Worm (Caenorhabditis elegans) whole organism, L2 larva: ENCODE measurements around the gene F14D2.14.

ENCODE experiments used
- C34F6.9 ChIP-seq: fragments of 150-350 bp; optimal IDR thresholded peaks from 2 replicates; lab custom pipeline; 2014; ENCODE audit warnings: missing biosample characterization, missing genetic modification characterization
- F13H6.1 ChIP-seq: sonication (generic microtip); optimal IDR thresholded peaks from 2 replicates; lab custom pipeline; 2016; ENCODE audit warnings: missing genetic modification characterization, missing compliant biosample characterization
- R02D3.7 ChIP-seq: fragments of 150-350 bp; optimal IDR thresholded peaks from 2 replicates; lab custom pipeline; 2014; ENCODE audit warnings: missing biosample characterization, missing genetic modification characterization
- Y55F3AM.14 ChIP-seq: fragments of 200-800 bp; sonication (Bioruptor generic); optimal IDR thresholded peaks from 2 replicates; lab custom pipeline; 2018; ENCODE audit warnings: mild to moderate bottlenecking, missing genetic modification characterization, missing compliant biosample characterization
- ZK546.5 ChIP-seq: sonication (generic microtip); optimal IDR thresholded peaks from 2 replicates; lab custom pipeline; 2017; ENCODE audit warnings: missing biosample characterization, missing genetic modification characterization
- alr-1 ChIP-seq: fragments of 150-350 bp; optimal IDR thresholded peaks from 2 replicates; lab custom pipeline; 2014; ENCODE audit warnings: missing biosample characterization, missing genetic modification characterization
- aly-2 ChIP-seq: fragments of 150-350 bp; optimal IDR thresholded peaks from 2 replicates; lab custom pipeline; 2014; ENCODE audit warnings: missing biosample characterization, missing genetic modification characterization
- ceh-16 ChIP-seq: fragments of 150-350 bp; optimal IDR thresholded peaks from 2 replicates; lab custom pipeline; 2014; ENCODE audit warnings: missing biosample characterization, missing genetic modification characterization
- ceh-82 ChIP-seq: fragments of 150-350 bp; optimal IDR thresholded peaks from 2 replicates; lab custom pipeline; 2014; ENCODE audit warnings: missing biosample characterization, missing genetic modification characterization
- crh-2 ChIP-seq: sonication (generic microtip); optimal IDR thresholded peaks from 2 replicates; lab custom pipeline; 2017; ENCODE audit warnings: missing biosample characterization, missing genetic modification characterization
- dmd-4 ChIP-seq: sonication (generic microtip); optimal IDR thresholded peaks from 2 replicates; lab custom pipeline; 2017; ENCODE audit warnings: missing biosample characterization, missing genetic modification characterization
- elt-3 ChIP-seq: sonication (generic microtip); optimal IDR thresholded peaks from 2 replicates; lab custom pipeline; 2017; ENCODE audit warnings: missing biosample characterization, missing genetic modification characterization
- lin-11 ChIP-seq: fragments of 150-350 bp; sonication (generic microtip); optimal IDR thresholded peaks from 2 replicates; lab custom pipeline; 2014; ENCODE audit warnings: missing biosample characterization, missing genetic modification characterization, inconsistent platforms, mixed read lengths
- lin-13 ChIP-seq: fragments of 150-350 bp; optimal IDR thresholded peaks from 2 replicates; lab custom pipeline; 2014; ENCODE audit warnings: missing biosample characterization, missing genetic modification reagents, missing genetic modification characterization
- lin-39 ChIP-seq: fragments of 150-350 bp; optimal IDR thresholded peaks from 2 replicates; lab custom pipeline; 2014; ENCODE audit warnings: missing biosample characterization, missing genetic modification reagents, missing genetic modification characterization
- lsy-2 ChIP-seq, 2 experiments: fragments of 150-350 bp in 1 of 2; sonication (generic microtip) in 1 of 2; optimal IDR thresholded peaks; 2 replicates each; lab custom pipeline; 2014 to 2017; ENCODE audit warnings: missing biosample characterization in 2 of 2, missing genetic modification characterization in 2 of 2
- mab-5 ChIP-seq: fragments of 150-350 bp; optimal IDR thresholded peaks from 2 replicates; lab custom pipeline; 2014; ENCODE audit warnings: missing biosample characterization, missing genetic modification characterization
- mbf-1 ChIP-seq: sonication (generic microtip); optimal IDR thresholded peaks from 2 replicates; lab custom pipeline; 2017; ENCODE audit warnings: missing biosample characterization, missing genetic modification characterization
- mdl-1 ChIP-seq, 2 experiments: fragments of 150-350 bp in 1 of 2; sonication (generic microtip) in 1 of 2; optimal IDR thresholded peaks; 2 replicates each; lab custom pipeline; 2017; ENCODE audit warnings: missing biosample characterization in 2 of 2, missing genetic modification characterization in 2 of 2
- nhr-11 ChIP-seq: fragments of 150-350 bp; optimal IDR thresholded peaks from 2 replicates; lab custom pipeline; 2014; ENCODE audit warnings: missing biosample characterization, missing genetic modification characterization
- nhr-129 ChIP-seq: fragments of 150-350 bp; optimal IDR thresholded peaks from 2 replicates; lab custom pipeline; 2014; ENCODE audit warnings: missing biosample characterization, missing genetic modification characterization
- nhr-21 ChIP-seq: fragments of 150-350 bp; optimal IDR thresholded peaks from 2 replicates; lab custom pipeline; 2014; ENCODE audit warnings: missing biosample characterization, missing genetic modification characterization
- nhr-23 ChIP-seq: fragments of 150-350 bp; optimal IDR thresholded peaks from 2 replicates; lab custom pipeline; 2014; ENCODE audit warnings: missing biosample characterization, missing genetic modification reagents, missing genetic modification characterization
- nhr-237 ChIP-seq: fragments of 150-350 bp; optimal IDR thresholded peaks from 2 replicates; lab custom pipeline; 2014; ENCODE audit warnings: missing biosample characterization, missing genetic modification characterization
- nhr-77 ChIP-seq: fragments of 150-350 bp; optimal IDR thresholded peaks from 2 replicates; lab custom pipeline; 2014; ENCODE audit warnings: missing biosample characterization, missing genetic modification characterization
- sem-4 ChIP-seq: fragments of 150-350 bp; optimal IDR thresholded peaks from 2 replicates; lab custom pipeline; 2014; ENCODE audit warnings: missing biosample characterization, missing genetic modification reagents, missing genetic modification characterization
- skn-1 ChIP-seq: sonication (generic microtip); optimal IDR thresholded peaks from 2 replicates; lab custom pipeline; 2017; ENCODE audit warnings: missing biosample characterization, missing genetic modification characterization
- sma-3 ChIP-seq: sonication (generic microtip); optimal IDR thresholded peaks from 2 replicates; lab custom pipeline; 2016; ENCODE audit warnings: missing genetic modification reagents, missing genetic modification characterization, missing compliant biosample characterization
- sma-9 ChIP-seq, 2 experiments: fragments of 150-350 bp in 1 of 2; sonication (generic microtip) in 1 of 2; optimal IDR thresholded peaks; 2 replicates each; lab custom pipeline; 2014 to 2016; ENCODE audit warnings: missing genetic modification characterization in 2 of 2, mild to moderate bottlenecking in 1 of 2, missing biosample characterization in 1 of 2, missing compliant biosample characterization in 1 of 2, missing genetic modification reagents in 1 of 2, moderate library complexity in 1 of 2
- unc-39 ChIP-seq: fragments of 150-350 bp; optimal IDR thresholded peaks from 2 replicates; lab custom pipeline; 2014; ENCODE audit warnings: missing biosample characterization, missing genetic modification characterization
- unc-55 ChIP-seq: fragments of 150-350 bp; sonication (generic microtip); optimal IDR thresholded peaks from 3 replicates; lab custom pipeline; 2014; ENCODE audit warnings: missing biosample characterization, missing genetic modification reagents, missing genetic modification characterization
- zag-1 ChIP-seq: fragments of 150-350 bp; optimal IDR thresholded peaks from 2 replicates; lab custom pipeline; 2014; ENCODE audit warnings: missing biosample characterization, missing genetic modification characterization
- ztf-11 ChIP-seq: sonication (generic microtip); optimal IDR thresholded peaks from 2 replicates; lab custom pipeline; 2017; ENCODE audit warnings: missing biosample characterization, missing genetic modification characterization
- ztf-4 ChIP-seq: fragments of 150-350 bp; optimal IDR thresholded peaks from 2 replicates; lab custom pipeline; 2014; ENCODE audit warnings: missing biosample characterization, missing genetic modification characterization

The F14D2.14 gene

DNA sequence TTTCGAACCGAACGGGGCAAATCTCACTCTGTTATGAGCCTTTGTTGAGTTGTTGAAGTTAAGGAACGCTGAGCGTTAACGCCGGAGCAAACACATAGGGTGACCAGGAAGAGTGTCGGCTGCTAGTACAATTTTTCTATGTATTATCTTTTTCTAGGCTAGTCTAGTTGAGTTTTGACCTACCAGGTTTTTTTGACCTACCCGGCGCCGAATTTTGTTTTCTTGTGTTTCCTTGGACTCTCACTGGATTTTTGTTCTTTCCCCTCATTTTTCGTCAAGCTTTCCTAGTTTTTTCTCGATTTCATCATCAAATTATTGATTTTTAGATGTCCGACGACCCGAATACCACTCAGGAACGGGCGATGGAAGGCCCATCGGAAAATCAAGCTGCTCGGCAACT lies 33.7 kb upstream of the F14D2.14 start, which contains the start of gene T06D4.1:
T06D4.1 (plus strand) TSS at position 321 of the 400 bp plus-strand sequence.
- TF ChIP-seq mdl-1 (tag; optimal IDR thresholded peaks at IDR 0.05; lab: Kevin White, UChicago) (no peak), ztf-11 (tag; lab: Kevin White, UChicago) (no peak), nhr-23 (tag; lab: Kevin White, UChicago) (no peak), dmd-4 (tag; lab: Kevin White, UChicago) (no peak), mab-5 (no peak)

DNA sequence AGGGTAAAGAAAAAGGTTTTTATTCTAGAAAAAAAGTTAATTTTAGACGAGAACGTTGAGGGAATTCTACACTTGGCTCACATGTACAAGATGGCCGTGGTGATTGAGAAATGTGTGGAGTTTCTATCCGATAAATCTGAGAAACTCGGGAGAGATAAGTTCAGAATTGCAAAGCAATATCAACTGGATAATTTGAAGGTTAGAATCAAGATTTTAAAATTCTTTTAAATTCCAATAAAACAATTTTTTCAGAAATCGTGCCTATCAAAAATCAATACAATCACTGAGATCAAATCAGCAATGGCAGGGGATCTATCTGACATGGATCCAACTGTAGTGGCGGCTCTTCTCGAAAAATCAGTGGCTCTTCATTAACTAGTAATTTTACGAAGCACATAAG lies 30.5 kb upstream of the F14D2.14 start, which contains the start of gene Y49F6C.2:
Y49F6C.2 (plus strand) TSS at position 301 of the 400 bp plus-strand sequence.
- TF ChIP-seq nhr-77 (tag; lab: Kevin White, UChicago) (no peak), C34F6.9 (tag; lab: Kevin White, UChicago) (no peak), elt-3 (tag; lab: Kevin White, UChicago) (no peak), nhr-129 (tag; lab: Kevin White, UChicago) (no peak), mbf-1 (no peak), Y55F3AM.14 (no peak), skn-1 (tag; lab: Kevin White, UChicago) (no peak), unc-39 (no peak), ceh-16 (tag; lab: Kevin White, UChicago) (no peak), ceh-82 (tag; lab: Kevin White, UChicago) (no peak), nhr-23 (tag; lab: Kevin White, UChicago) (no peak), lin-39 (tag; lab: Kevin White, UChicago) (no peak), zag-1 (tag; lab: Kevin White, UChicago) (no peak), lin-13 (GFP tag; lab: Kevin White, UChicago) (no peak)

DNA sequence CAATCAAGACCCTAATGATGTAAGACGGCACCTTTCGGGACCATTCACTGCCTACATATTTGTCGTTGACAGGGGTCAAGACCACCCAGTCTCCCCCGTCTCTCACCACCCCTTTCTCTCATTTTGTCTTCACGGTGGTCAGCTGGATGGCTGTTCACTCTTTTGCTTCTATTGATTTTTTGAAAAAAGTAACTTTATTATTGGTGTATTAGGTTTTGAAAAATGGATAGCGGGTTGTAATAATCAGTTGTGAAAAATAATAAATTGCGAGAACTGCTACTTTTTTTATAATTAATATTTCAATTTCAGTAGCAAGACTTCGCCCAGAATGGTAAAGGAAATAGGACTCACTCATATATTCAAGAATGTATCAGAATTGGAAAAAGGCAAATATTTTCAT lies 29.0 kb upstream of the F14D2.14 start, which contains the start of gene bath-9:
bath-9 (plus strand) TSS at position 301 of the 400 bp plus-strand sequence.
- TF ChIP-seq crh-2 (tag; lab: Kevin White, UChicago), result no peak
- TF ChIP-seq sem-4 (tag; lab: Kevin White, UChicago), result no peak
- TF ChIP-seq ztf-4 (tag; lab: Kevin White, UChicago), result no peak
- TF ChIP-seq Y55F3AM.14, result no peak
- TF ChIP-seq C34F6.9 (tag; lab: Kevin White, UChicago), result no peak
- no peak for TF ChIP-seq nhr-77 (tag; lab: Kevin White, UChicago)
- no peak for TF ChIP-seq aly-2 (tag; lab: Kevin White, UChicago)
- no peak for TF ChIP-seq F13H6.1 (tag; lab: Kevin White, UChicago)
- no peak for TF ChIP-seq unc-55 (GFP tag; lab: Kevin White, UChicago)
- no peak for TF ChIP-seq lsy-2 (tag; optimal IDR thresholded peaks at IDR 0.05; lab: Kevin White, UChicago)
- TF ChIP-seq lin-13 (GFP tag; lab: Kevin White, UChicago), result no peak
- no peak for TF ChIP-seq lin-39 (tag; lab: Kevin White, UChicago)
- TF ChIP-seq nhr-23 (tag; lab: Kevin White, UChicago), result no peak
- no peak for TF ChIP-seq ceh-16 (tag; lab: Kevin White, UChicago)
- no peak for TF ChIP-seq sma-3 (GFP tag; lab: Kevin White, UChicago)
- TF ChIP-seq nhr-237 (tag; lab: Kevin White, UChicago), result no peak
- TF ChIP-seq nhr-11 (tag; lab: Kevin White, UChicago), result no peak
- no peak for TF ChIP-seq lin-11 (tag; lab: Kevin White, UChicago)

DNA sequence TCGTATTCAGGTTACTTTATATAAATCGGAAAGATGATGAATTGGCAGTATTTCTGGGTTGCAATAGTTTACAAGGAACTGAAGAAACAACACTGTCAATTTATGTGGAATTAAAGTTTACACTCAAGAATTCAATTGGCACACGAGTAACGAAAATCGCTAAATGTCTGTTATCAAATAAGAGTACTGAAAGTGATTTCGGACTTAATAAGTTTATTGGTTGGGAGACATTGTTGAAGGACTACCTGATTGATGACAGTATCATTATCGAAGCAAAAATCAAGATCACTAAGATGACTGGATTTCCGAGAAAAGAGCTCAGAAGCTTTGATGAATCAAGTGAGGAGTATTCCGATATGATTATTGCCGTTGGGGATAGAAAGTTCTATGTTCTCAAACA lies 27.5 kb upstream of the F14D2.14 start:
- TF ChIP-seq ceh-82 (tag; lab: Kevin White, UChicago) (no peak), zag-1 (tag; lab: Kevin White, UChicago) (no peak), dmd-4 (tag; lab: Kevin White, UChicago) (no peak), skn-1 (tag; lab: Kevin White, UChicago) (no peak), lin-11 (tag; lab: Kevin White, UChicago) (no peak), alr-1 (no peak), Y55F3AM.14 (no peak), ztf-4 (tag; lab: Kevin White, UChicago) (no peak), nhr-129 (tag; lab: Kevin White, UChicago) (no peak), C34F6.9 (tag; lab: Kevin White, UChicago) (no peak), lin-39 (tag; lab: Kevin White, UChicago) (no peak), unc-39 (no peak), unc-55 (GFP tag; lab: Kevin White, UChicago) (no peak), nhr-21 (tag; lab: Kevin White, UChicago) (no peak), mab-5 (no peak), ZK546.5 (tag; lab: Kevin White, UChicago) (no peak), sem-4 (tag; lab: Kevin White, UChicago) (no peak), R02D3.7 (tag; lab: Kevin White, UChicago) (no peak), sma-9 (GFP tag; optimal IDR thresholded peaks at IDR 0.05; lab: Kevin White, UChicago) (no peak), sma-9 (tag; optimal IDR thresholded peaks at IDR 0.05; lab: Kevin White, UChicago) (no peak)
